Worm (Caenorhabditis elegans): ENCODE results near the gene F58G1.7.

F58G1.7 gene

ce11 chrII:12939161-12939560, 8.9 kb downstream of the F58G1.7 start:
- TF ChIP-seq tab-1 (GFP tag; IDR thresholded peaks at IDR 0.05) (no peak), ref-1 (GFP tag; conservative IDR thresholded peaks at IDR 0.05) (no peak)

DNA sequence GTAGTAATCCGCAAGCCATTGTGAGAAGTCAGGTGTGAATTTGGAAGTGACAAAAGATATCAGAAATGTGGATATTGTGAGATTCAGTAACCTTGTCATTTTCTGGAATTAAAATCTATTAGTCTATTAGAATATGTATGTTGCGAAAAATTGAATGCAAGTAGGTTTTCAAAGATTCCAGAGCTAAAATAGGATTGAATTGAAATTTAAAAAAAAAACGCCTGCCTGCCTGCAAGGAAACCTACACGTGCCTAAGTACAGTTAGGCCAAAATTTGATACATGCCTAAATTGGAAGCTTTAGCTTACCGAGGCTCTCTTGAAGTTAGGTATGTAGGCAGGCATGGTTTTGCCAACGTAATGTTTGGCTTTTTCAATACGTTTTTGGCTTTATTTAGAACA, 12.8 kb downstream of the F58G1.7 start, which contains the start of gene lips-9:
TSS of gene lips-9 (minus strand) at position 101 of the 400 bp plus-strand sequence.
- TF ChIP-seq med-1 (GFP tag; optimal IDR thresholded peaks at IDR 0.05; ENCODE audit: insufficient read depth), result no peak
- TF ChIP-seq cog-1 (tag; optimal IDR thresholded peaks at IDR 0.05), result no peak
- no peak for TF ChIP-seq T22C8.4 (GFP tag; IDR thresholded peaks at IDR 0.05)

DNA sequence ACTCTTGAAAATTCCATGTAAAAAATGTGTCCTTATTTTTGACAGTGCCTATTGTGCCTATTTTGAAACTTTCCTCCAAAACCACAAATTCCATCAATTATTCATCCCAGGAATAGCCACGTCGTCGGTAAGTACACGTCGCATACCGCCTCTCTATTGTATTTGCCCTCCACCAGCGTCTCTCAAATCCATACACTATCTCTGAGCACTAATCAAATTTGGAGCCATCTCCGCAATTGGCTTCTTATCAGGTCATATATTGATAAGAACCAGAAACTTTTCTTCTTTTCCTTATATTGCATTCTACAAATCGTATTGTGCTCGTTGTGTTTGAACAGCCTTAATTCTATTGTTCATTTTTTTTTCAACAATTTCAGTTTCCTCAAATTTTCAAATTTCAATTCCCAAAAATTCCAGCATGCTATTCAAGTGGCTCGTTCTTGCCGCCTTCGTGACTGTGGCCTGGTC, 16.6 kb downstream of the F58G1.7 start, which contains the start of gene dct-18:
TSS of gene dct-18 (plus strand) at position 418 of the 468 bp plus-strand sequence.
- TF ChIP-seq ref-1 (GFP tag; conservative IDR thresholded peaks at IDR 0.05) (no peak), klf-2 (GFP tag; conservative IDR thresholded peaks at IDR 0.05) (no peak), T22C8.4 (GFP tag; IDR thresholded peaks at IDR 0.05) (no peak), ztf-29 (GFP tag; IDR thresholded peaks at IDR 0.05) (no peak), med-1 (GFP tag; optimal IDR thresholded peaks at IDR 0.05; ENCODE audit: insufficient read depth) (no peak), flt-1 (GFP tag; IDR thresholded peaks at IDR 0.05) (no peak), cog-1 (tag; optimal IDR thresholded peaks at IDR 0.05) (no peak), tab-1 (GFP tag; IDR thresholded peaks at IDR 0.05) (no peak), ztf-23 (GFP tag; IDR thresholded peaks at IDR 0.05) (no peak)

DNA sequence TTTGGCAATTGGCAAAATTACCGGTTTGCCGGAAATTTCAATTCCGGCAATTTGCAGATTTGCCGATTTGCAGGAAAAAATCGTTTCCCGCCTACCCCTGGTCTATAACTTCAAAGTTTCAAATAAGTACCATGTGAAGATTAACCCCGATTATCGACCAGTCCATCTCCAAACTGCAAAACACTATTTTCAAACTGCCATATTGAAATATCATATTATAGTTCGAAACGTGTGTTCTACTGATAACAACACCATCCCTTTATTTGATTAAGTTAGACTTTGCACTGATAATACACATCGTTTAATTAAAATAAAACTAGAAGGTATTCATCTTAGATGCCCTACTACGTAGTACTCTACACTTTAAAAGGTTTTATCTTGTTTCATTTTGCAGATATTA, 17.9 kb downstream of the F58G1.7 start:
- TF ChIP-seq ztf-29 (GFP tag; IDR thresholded peaks at IDR 0.05) (no peak), ztf-23 (GFP tag; IDR thresholded peaks at IDR 0.05) (no peak), tab-1 (GFP tag; IDR thresholded peaks at IDR 0.05) (no peak), T22C8.4 (GFP tag; IDR thresholded peaks at IDR 0.05) (no peak)

ce11 chrII:12928241-12928640, 19.8 kb downstream of the F58G1.7 start, which contains the start of gene F58G1.3:
TSS of gene F58G1.3 (minus strand) at chrII:12928341.
- no peak for TF ChIP-seq med-1 (GFP tag; optimal IDR thresholded peaks at IDR 0.05; ENCODE audit: insufficient read depth)
- no peak for TF ChIP-seq klf-2 (GFP tag; conservative IDR thresholded peaks at IDR 0.05)
- no peak for TF ChIP-seq ztf-23 (GFP tag; IDR thresholded peaks at IDR 0.05)
- TF ChIP-seq cog-1 (tag; optimal IDR thresholded peaks at IDR 0.05), result no peak
- TF ChIP-seq tab-1 (GFP tag; IDR thresholded peaks at IDR 0.05), result no peak
- TF ChIP-seq T22C8.4 (GFP tag; IDR thresholded peaks at IDR 0.05), result no peak
- no peak for TF ChIP-seq flt-1 (GFP tag; IDR thresholded peaks at IDR 0.05)
- TF ChIP-seq ztf-29 (GFP tag; IDR thresholded peaks at IDR 0.05), result no peak
- TF ChIP-seq ref-1 (GFP tag; conservative IDR thresholded peaks at IDR 0.05), result no peak

DNA sequence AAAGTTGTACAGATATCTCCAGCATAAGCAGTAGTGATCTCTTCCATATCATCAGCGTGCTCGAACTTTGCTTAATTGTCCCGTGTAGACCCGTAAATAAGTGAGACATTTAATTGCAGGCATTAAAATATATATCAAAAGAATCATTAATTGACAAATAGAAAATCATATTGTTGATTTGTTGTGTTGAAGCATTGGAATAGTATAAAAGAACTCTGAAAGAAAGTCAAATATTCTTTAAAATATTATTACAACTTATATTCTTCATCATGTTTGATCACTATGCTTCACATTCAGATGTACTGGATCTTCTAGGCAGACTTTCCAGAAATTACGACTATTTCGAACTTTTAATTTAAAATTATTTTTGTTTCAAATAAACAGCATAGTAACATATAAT, 22.5 kb downstream of the F58G1.7 start, which contains the start of gene F58G1.8:
TSS of gene F58G1.8 (minus strand) at position 101 of the 400 bp plus-strand sequence.
- TF ChIP-seq klf-2 (GFP tag; conservative IDR thresholded peaks at IDR 0.05), result no peak
- TF ChIP-seq med-1 (GFP tag; optimal IDR thresholded peaks at IDR 0.05; ENCODE audit: insufficient read depth), result no peak
- no peak for TF ChIP-seq flt-1 (GFP tag; IDR thresholded peaks at IDR 0.05)
- TF ChIP-seq ztf-23 (GFP tag; IDR thresholded peaks at IDR 0.05), result no peak
- TF ChIP-seq T22C8.4 (GFP tag; IDR thresholded peaks at IDR 0.05), result no peak
- TF ChIP-seq ref-1 (GFP tag; conservative IDR thresholded peaks at IDR 0.05), result no peak
- TF ChIP-seq ztf-29 (GFP tag; IDR thresholded peaks at IDR 0.05), result no peak
- no peak for TF ChIP-seq cog-1 (tag; optimal IDR thresholded peaks at IDR 0.05)
- no peak for TF ChIP-seq tab-1 (GFP tag; IDR thresholded peaks at IDR 0.05)

DNA sequence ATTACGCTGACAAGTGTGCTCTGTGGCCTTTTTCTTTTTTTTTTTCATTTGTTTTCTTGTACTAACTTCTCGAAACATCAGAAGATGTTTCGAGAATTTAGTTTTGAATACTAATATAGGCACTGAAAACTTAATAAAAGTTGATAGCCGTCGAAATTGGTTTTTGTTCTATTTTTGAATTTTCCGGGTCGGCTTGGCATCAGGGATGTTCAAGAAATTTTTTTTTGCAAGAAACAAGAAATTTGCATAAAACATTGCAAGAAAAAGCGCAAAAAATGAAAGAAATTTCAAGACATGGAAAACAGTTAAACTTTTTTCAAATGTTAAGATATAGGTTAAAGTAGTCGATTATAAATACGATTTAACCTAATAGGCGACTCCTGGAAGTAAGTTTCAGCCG, 24.8 kb downstream of the F58G1.7 start:
- TF ChIP-seq ztf-29 (GFP tag; IDR thresholded peaks at IDR 0.05) (no peak), med-1 (GFP tag; optimal IDR thresholded peaks at IDR 0.05; ENCODE audit: insufficient read depth) (no peak), klf-2 (GFP tag; conservative IDR thresholded peaks at IDR 0.05) (no peak), ztf-23 (GFP tag; IDR thresholded peaks at IDR 0.05) (no peak), ref-1 (GFP tag; conservative IDR thresholded peaks at IDR 0.05) (no peak), cog-1 (tag; optimal IDR thresholded peaks at IDR 0.05) (no peak), flt-1 (GFP tag; IDR thresholded peaks at IDR 0.05) (no peak), T22C8.4 (GFP tag; IDR thresholded peaks at IDR 0.05) (no peak), tab-1 (GFP tag; IDR thresholded peaks at IDR 0.05) (no peak)

ce11 chrII:12921478-12921877, 26.6 kb downstream of the F58G1.7 start:
- TF ChIP-seq ref-1 (GFP tag; conservative IDR thresholded peaks at IDR 0.05) (no peak), tab-1 (GFP tag; IDR thresholded peaks at IDR 0.05) (no peak), T22C8.4 (GFP tag; IDR thresholded peaks at IDR 0.05) (no peak), cog-1 (tag; optimal IDR thresholded peaks at IDR 0.05) (no peak), klf-2 (GFP tag; conservative IDR thresholded peaks at IDR 0.05) (no peak), flt-1 (GFP tag; IDR thresholded peaks at IDR 0.05) (no peak), med-1 (GFP tag; optimal IDR thresholded peaks at IDR 0.05; ENCODE audit: insufficient read depth) (no peak)

DNA sequence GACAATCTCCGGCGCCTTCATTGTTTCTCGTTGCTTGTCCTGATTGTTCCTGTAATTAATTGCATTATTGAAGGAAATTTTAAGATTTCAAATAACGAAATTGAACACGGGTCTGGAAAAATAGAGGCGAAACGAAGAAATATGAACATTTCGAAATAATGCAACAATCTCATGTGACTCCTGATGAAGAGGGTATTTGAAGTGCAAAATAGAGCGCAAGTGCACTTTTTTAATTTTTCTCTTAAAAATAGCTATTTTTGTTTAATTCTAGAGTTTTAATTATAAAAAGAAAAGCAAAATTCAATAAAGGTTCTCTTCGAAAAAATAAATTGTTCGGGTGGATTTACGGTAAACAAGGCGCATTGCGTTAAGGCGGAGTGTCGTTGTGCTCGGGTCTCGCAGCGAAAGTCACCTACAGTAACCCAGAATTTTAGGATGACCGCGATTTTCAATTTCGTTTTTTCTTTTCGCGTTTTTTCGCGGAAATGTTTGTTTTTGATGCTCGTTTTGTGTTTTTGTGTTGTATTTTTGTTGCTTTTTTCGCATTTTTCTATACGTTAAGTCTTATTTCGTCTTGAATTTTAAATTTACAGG, 29.0 kb downstream of the F58G1.7 start, which contains the start of the genes F58G1.2 and wago-4:
TSS of gene F58G1.2 (minus strand) at position 51 of the 594 bp plus-strand sequence.
TSS of gene wago-4 (plus strand) at position 592 of the 594 bp plus-strand sequence.
- no peak for TF ChIP-seq tab-1 (GFP tag; IDR thresholded peaks at IDR 0.05)
- TF ChIP-seq med-1 (GFP tag; optimal IDR thresholded peaks at IDR 0.05; ENCODE audit: insufficient read depth), result no peak
- TF ChIP-seq ztf-23 (GFP tag; IDR thresholded peaks at IDR 0.05), result no peak
- TF ChIP-seq ztf-29 (GFP tag; IDR thresholded peaks at IDR 0.05), result no peak
- TF ChIP-seq cog-1 (tag; optimal IDR thresholded peaks at IDR 0.05), result no peak
- no peak for TF ChIP-seq flt-1 (GFP tag; IDR thresholded peaks at IDR 0.05)
- no peak for TF ChIP-seq ref-1 (GFP tag; conservative IDR thresholded peaks at IDR 0.05)
- no peak for TF ChIP-seq T22C8.4 (GFP tag; IDR thresholded peaks at IDR 0.05)
- TF ChIP-seq klf-2 (GFP tag; conservative IDR thresholded peaks at IDR 0.05), result no peak

ce11 chrII:12914514-12915075, 33.5 kb downstream of the F58G1.7 start, which contains the start of gene F35C5.12:
TSS of gene F35C5.12 (minus strand) at chrII:12914564.
- no peak for TF ChIP-seq cog-1 (tag; optimal IDR thresholded peaks at IDR 0.05)
- no peak for TF ChIP-seq ref-1 (GFP tag; conservative IDR thresholded peaks at IDR 0.05)
- no peak for TF ChIP-seq ztf-29 (GFP tag; IDR thresholded peaks at IDR 0.05)
- no peak for TF ChIP-seq med-1 (GFP tag; optimal IDR thresholded peaks at IDR 0.05; ENCODE audit: insufficient read depth)
- TF ChIP-seq klf-2 (GFP tag; conservative IDR thresholded peaks at IDR 0.05), result no peak
- TF ChIP-seq tab-1 (GFP tag; IDR thresholded peaks at IDR 0.05), result no peak
- no peak for TF ChIP-seq ztf-23 (GFP tag; IDR thresholded peaks at IDR 0.05)
- TF ChIP-seq T22C8.4 (GFP tag; IDR thresholded peaks at IDR 0.05), result no peak
- no peak for TF ChIP-seq flt-1 (GFP tag; IDR thresholded peaks at IDR 0.05)
